Worm (Caenorhabditis elegans) whole organism, late embryonic: ENCODE measurements around the gene chil-26.

Source experiments
- C38D4.7 ChIP-seq: fragments of 200-800 bp; sonication (Bioruptor generic); optimal IDR thresholded peaks from 2 replicates; lab custom pipeline; 2018; ENCODE audit warnings: mild to moderate bottlenecking, missing genetic modification characterization, moderate library complexity, missing compliant biosample characterization
- F13H6.1 ChIP-seq: sonication (generic microtip); optimal IDR thresholded peaks from 2 replicates; lab custom pipeline; 2016; ENCODE audit warnings: missing genetic modification characterization, missing compliant biosample characterization
- K02D7.2 ChIP-seq: sonication (generic microtip); optimal IDR thresholded peaks from 2 replicates; lab custom pipeline; 2017; ENCODE audit warnings: mild to moderate bottlenecking, missing genetic modification characterization, missing compliant biosample characterization
- K09A11.1 ChIP-seq: sonication (generic microtip); optimal IDR thresholded peaks from 2 replicates; lab custom pipeline; 2017; ENCODE audit warnings: antibody characterized with exemption, mild to moderate bottlenecking, missing genetic modification characterization, missing compliant biosample characterization; ENCODE audit not compliant: insufficient read depth
- T23F11.4 ChIP-seq: fragments of 200-800 bp; sonication (Bioruptor generic); optimal IDR thresholded peaks from 2 replicates; lab custom pipeline; 2018; ENCODE audit warnings: mild to moderate bottlenecking, missing genetic modification characterization, missing compliant biosample characterization
- Y22D7AL.16 ChIP-seq: sonication (generic microtip); optimal IDR thresholded peaks from 2 replicates; lab custom pipeline; 2016; ENCODE audit warnings: missing genetic modification characterization, missing compliant biosample characterization
- ceh-22 ChIP-seq: sonication (generic microtip); optimal IDR thresholded peaks from 2 replicates; lab custom pipeline; 2017; ENCODE audit warnings: missing biosample characterization, missing genetic modification characterization
- ceh-31 ChIP-seq: sonication (generic microtip); optimal IDR thresholded peaks from 2 replicates; lab custom pipeline; 2016; ENCODE audit warnings: missing genetic modification characterization, missing compliant biosample characterization
- ceh-6 ChIP-seq: fragments of 200-800 bp; sonication (Bioruptor generic); optimal IDR thresholded peaks from 2 replicates; lab custom pipeline; 2018; ENCODE audit warnings: mild to moderate bottlenecking, missing genetic modification characterization, missing compliant biosample characterization
- elt-4 ChIP-seq: sonication (generic microtip); optimal IDR thresholded peaks from 2 replicates; lab custom pipeline; 2016; ENCODE audit warnings: missing genetic modification characterization, missing compliant biosample characterization
- eyg-1 ChIP-seq: sonication (generic microtip); optimal IDR thresholded peaks from 2 replicates; lab custom pipeline; 2016; ENCODE audit warnings: missing genotype, missing genetic modification characterization, missing compliant biosample characterization
- gmeb-2 ChIP-seq: sonication (generic microtip); optimal IDR thresholded peaks from 2 replicates; lab custom pipeline; 2016; ENCODE audit warnings: missing genetic modification characterization, inconsistent platforms, missing compliant biosample characterization
- hlh-13 ChIP-seq: fragments of 200-800 bp; sonication (Bioruptor generic); optimal IDR thresholded peaks from 2 replicates; lab custom pipeline; 2018; ENCODE audit warnings: mild to moderate bottlenecking, missing genetic modification characterization, missing compliant biosample characterization
- madf-2 ChIP-seq: sonication (generic microtip); optimal IDR thresholded peaks from 2 replicates; lab custom pipeline; 2017; ENCODE audit warnings: missing genetic modification characterization, missing compliant biosample characterization
- nfya-1 ChIP-seq: sonication (generic microtip); optimal IDR thresholded peaks from 2 replicates; lab custom pipeline; 2017; ENCODE audit warnings: missing genetic modification characterization, mild to moderate bottlenecking, missing compliant biosample characterization, antibody characterized with exemption, moderate library complexity
- nhr-11 ChIP-seq: fragments of 150-350 bp; optimal IDR thresholded peaks from 2 replicates; lab custom pipeline; 2014; ENCODE audit warnings: missing biosample characterization, missing genetic modification characterization
- nhr-232 ChIP-seq: sonication (generic microtip); optimal IDR thresholded peaks from 2 replicates; lab custom pipeline; 2016; ENCODE audit warnings: missing genetic modification characterization, missing compliant biosample characterization
- npax-4 ChIP-seq: sonication (generic microtip); optimal IDR thresholded peaks from 2 replicates; lab custom pipeline; 2016; ENCODE audit warnings: missing genetic modification characterization, missing compliant biosample characterization
- odd-2 ChIP-seq: sonication (generic microtip); optimal IDR thresholded peaks from 2 replicates; lab custom pipeline; 2017; ENCODE audit warnings: antibody characterized with exemption, mild to moderate bottlenecking, missing genetic modification characterization, missing compliant biosample characterization
- pag-3 ChIP-seq: sonication (generic microtip); optimal IDR thresholded peaks from 2 replicates; lab custom pipeline; 2016; ENCODE audit warnings: missing compliant biosample characterization, missing genetic modification characterization, borderline replicate concordance
- pat-9 ChIP-seq: fragments of 200-800 bp; sonication (Bioruptor generic); optimal IDR thresholded peaks from 2 replicates; lab custom pipeline; 2018; ENCODE audit warnings: mild to moderate bottlenecking, missing genetic modification characterization, moderate library complexity, missing compliant biosample characterization
- pax-1 ChIP-seq: fragments of 150-350 bp; optimal IDR thresholded peaks from 2 replicates; lab custom pipeline; 2014; ENCODE audit warnings: missing biosample characterization, missing genetic modification characterization
- pha-2 ChIP-seq: sonication (generic microtip); optimal IDR thresholded peaks from 2 replicates; lab custom pipeline; 2017; ENCODE audit warnings: mild to moderate bottlenecking, missing genetic modification characterization, missing compliant biosample characterization
- pros-1 ChIP-seq: fragments of 150-350 bp; optimal IDR thresholded peaks from 2 replicates; lab custom pipeline; 2014; ENCODE audit warnings: missing biosample characterization, missing genetic modification reagents, missing genetic modification characterization
- rnt-1 ChIP-seq: sonication (generic microtip); optimal IDR thresholded peaks from 2 replicates; lab custom pipeline; 2016; ENCODE audit warnings: missing genetic modification characterization, missing compliant biosample characterization
- sox-4 ChIP-seq: sonication (generic microtip); optimal IDR thresholded peaks from 2 replicates; lab custom pipeline; 2017; ENCODE audit warnings: mild to moderate bottlenecking, missing genetic modification characterization, inconsistent platforms, missing compliant biosample characterization
- tbx-7 ChIP-seq: sonication (generic microtip); optimal IDR thresholded peaks from 2 replicates; lab custom pipeline; 2016; ENCODE audit warnings: missing genotype, missing genetic modification characterization, missing compliant biosample characterization
- ttx-3 ChIP-seq: sonication (generic microtip); optimal IDR thresholded peaks from 2 replicates; lab custom pipeline; 2016; ENCODE audit warnings: missing genetic modification reagents, missing genetic modification characterization, missing compliant biosample characterization
- unc-55 ChIP-seq: sonication (generic microtip); optimal IDR thresholded peaks from 2 replicates; lab custom pipeline; 2017; ENCODE audit warnings: missing biosample characterization, missing genetic modification reagents, missing genetic modification characterization
- ztf-16 ChIP-seq: sonication (generic microtip); optimal IDR thresholded peaks from 2 replicates; lab custom pipeline; 2017; ENCODE audit warnings: missing genetic modification characterization, missing compliant biosample characterization

The chil-26 gene

ce11 chrII:9518781-9519180, 43.9 kb downstream of the chil-26 start, which contains the start of the genes sfxn-1.1 and AH6.3:
Gene sfxn-1.1, minus strand, starts transcription at chrII:9518881.
Gene AH6.3, plus strand, starts transcription at chrII:9519055.
- no peak for TF ChIP-seq ttx-3 (tag; lab: Kevin White, UChicago)
- no peak for TF ChIP-seq gmeb-2 (tag; lab: Kevin White, UChicago)
- TF ChIP-seq rnt-1: no peak
- TF ChIP-seq pros-1 (tag; lab: Kevin White, UChicago): no peak
- no peak for TF ChIP-seq nhr-232 (tag; lab: Kevin White, UChicago)
- no peak for TF ChIP-seq nhr-11 (tag; lab: Kevin White, UChicago)
- no peak for TF ChIP-seq sox-4
- no peak for TF ChIP-seq madf-2 (tag; lab: Kevin White, UChicago)
- TF ChIP-seq ceh-22 (tag; lab: Kevin White, UChicago): no peak
- no peak for TF ChIP-seq Y22D7AL.16 (tag; lab: Kevin White, UChicago)
- TF ChIP-seq nfya-1: no peak
- no peak for TF ChIP-seq ceh-6 (GFP tag; lab: Kevin White, UChicago)
- TF ChIP-seq pax-1 (tag; lab: Kevin White, UChicago): no peak
- no peak for TF ChIP-seq tbx-7

- no peak for TF ChIP-seq K09A11.1 (tag; lab: Kevin White, UChicago)
- no peak for TF ChIP-seq ztf-16 (tag; lab: Kevin White, UChicago)
- TF ChIP-seq hlh-13 (GFP tag; lab: Kevin White, UChicago): no peak
- no peak for TF ChIP-seq nfya-1
- no peak for TF ChIP-seq pat-9 (tag; lab: Kevin White, UChicago)
- no peak for TF ChIP-seq C38D4.7 (GFP tag; lab: Kevin White, UChicago)
Observed at ce11 chrII:9521570-9521969, 46.7 kb downstream of the chil-26 start, which contains the start of gene sra-1. Gene sra-1, minus strand, starts transcription at chrII:9521670.

DNA sequence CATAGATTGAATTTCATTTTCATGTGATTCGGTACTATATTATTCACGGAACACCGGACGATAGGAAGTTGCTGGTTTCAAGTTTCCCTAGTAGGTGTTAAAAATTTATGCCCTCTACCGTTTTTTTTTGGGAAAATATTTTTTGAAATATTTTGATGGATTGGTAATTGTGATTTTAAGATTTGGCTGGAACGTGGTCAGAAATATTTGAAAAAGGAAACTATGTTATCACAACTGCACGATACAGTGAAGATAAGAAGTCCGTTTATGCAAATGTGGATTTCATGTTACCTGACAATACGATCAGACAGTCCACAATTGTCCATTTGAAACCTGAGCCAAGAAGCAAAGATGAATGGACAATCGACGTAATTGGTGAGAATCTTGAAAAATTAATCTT, 48.1 kb downstream of the chil-26 start, which contains the start of gene AH6.17:
TSS of gene AH6.17 (plus strand) at position 185 of the 400 bp plus-strand sequence.
- TF ChIP-seq npax-4 (no peak), madf-2 (tag; lab: Kevin White, UChicago) (no peak), ceh-6 (GFP tag; lab: Kevin White, UChicago) (no peak), F13H6.1 (tag; lab: Kevin White, UChicago) (no peak), elt-4 (tag; lab: Kevin White, UChicago) (no peak), nfya-1 (no peak), unc-55 (no peak), T23F11.4 (GFP tag; lab: Kevin White, UChicago) (no peak)

DNA sequence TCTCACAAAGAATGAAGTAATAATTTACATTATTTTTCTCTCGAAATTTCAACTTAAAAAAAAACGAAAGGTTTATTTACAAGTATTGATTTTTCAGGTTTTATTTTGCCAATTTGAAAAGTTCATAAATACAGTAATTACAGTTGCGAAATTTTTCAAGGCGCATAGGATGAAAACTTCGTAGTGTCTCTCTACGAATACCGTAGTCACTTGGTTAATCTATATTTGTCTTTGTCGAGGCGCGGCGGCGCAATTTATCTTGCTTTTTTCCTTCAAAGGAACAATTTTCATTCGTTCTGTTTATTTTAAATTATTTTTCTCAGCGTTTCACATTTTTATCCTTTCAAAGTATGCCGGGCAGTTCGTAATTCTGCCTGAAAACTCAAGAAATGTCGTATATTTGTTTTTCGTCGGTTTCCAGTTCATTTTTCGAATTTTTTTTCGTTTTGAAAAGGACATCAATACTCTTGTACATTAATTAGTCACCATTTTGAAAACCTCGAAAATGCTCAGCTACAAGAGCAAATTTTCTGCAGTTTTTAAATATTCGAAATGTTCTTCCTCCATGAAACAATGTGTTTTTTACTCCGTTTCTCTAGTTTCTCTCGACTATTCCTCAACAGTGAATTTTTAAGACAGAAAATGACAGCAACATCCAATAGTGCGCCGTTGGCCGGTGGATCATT, 48.8 kb downstream of the chil-26 start, which contains the start of gene mex-6:
TSS of gene mex-6 (plus strand) at position 636 of the 686 bp plus-strand sequence.
- TF ChIP-seq K02D7.2: no peak
- TF ChIP-seq ceh-6 (GFP tag; lab: Kevin White, UChicago): no peak
- TF ChIP-seq pat-9 (tag; lab: Kevin White, UChicago): no peak
- TF ChIP-seq eyg-1 (tag; lab: Kevin White, UChicago): no peak
- no peak for TF ChIP-seq T23F11.4 (GFP tag; lab: Kevin White, UChicago)
- TF ChIP-seq pha-2 (tag; lab: Kevin White, UChicago): no peak
- no peak for TF ChIP-seq pag-3
- no peak for TF ChIP-seq ceh-31
- no peak for TF ChIP-seq odd-2 (tag; lab: Kevin White, UChicago)
